Worm (Caenorhabditis elegans) whole organism, mixed stage, embryonic: Measurements from ENCODE around the gene fbxb-61.

Source experiments
- bed-3 ChIP-seq: fragments of 200-800 bp; sonication (Bioruptor generic); optimal IDR thresholded peaks from 3 replicates; lab custom pipeline; 2018; ENCODE audit warnings: mild to moderate bottlenecking, missing genetic modification characterization, moderate library complexity, missing compliant biosample characterization
- blmp-1 ChIP-seq: fragments of 150-350 bp; optimal IDR thresholded peaks from 2 replicates; lab custom pipeline; 2014; ENCODE audit warnings: missing biosample characterization, missing genetic modification characterization
- ceh-39 ChIP-seq: fragments of 150-350 bp; optimal IDR thresholded peaks from 2 replicates; lab custom pipeline; 2014; ENCODE audit warnings: missing biosample characterization, missing genetic modification characterization
- ceh-43 ChIP-seq: fragments of 200-800 bp; sonication (Bioruptor generic); optimal IDR thresholded peaks from 2 replicates; lab custom pipeline; 2018; ENCODE audit warnings: mild to moderate bottlenecking, missing genetic modification characterization, moderate library complexity, missing compliant biosample characterization
- ceh-83 ChIP-seq: fragments of 200-800 bp; sonication (Bioruptor generic); optimal IDR thresholded peaks from 2 replicates; lab custom pipeline; 2018; ENCODE audit warnings: mild to moderate bottlenecking, missing genetic modification characterization, missing compliant biosample characterization
- ces-1 ChIP-seq: fragments of 150-350 bp; optimal IDR thresholded peaks from 2 replicates; lab custom pipeline; 2014; ENCODE audit warnings: missing biosample characterization, missing genetic modification reagents, missing genetic modification characterization
- cnd-1 ChIP-seq: fragments of 200-800 bp; sonication (Bioruptor generic); optimal IDR thresholded peaks from 2 replicates; lab custom pipeline; 2018; ENCODE audit warnings: mild to moderate bottlenecking, missing genetic modification characterization, missing compliant biosample characterization
- drap-1 ChIP-seq: fragments of 200-800 bp; sonication (Bioruptor generic); optimal IDR thresholded peaks from 3 replicates; lab custom pipeline; 2018; ENCODE audit warnings: mild to moderate bottlenecking, missing genetic modification characterization, missing compliant biosample characterization
- elt-1 ChIP-seq: sonication (generic microtip); optimal IDR thresholded peaks from 2 replicates; lab custom pipeline; 2017; ENCODE audit warnings: missing genetic modification characterization, mild to moderate bottlenecking, missing compliant biosample characterization, antibody characterized with exemption, moderate library complexity, borderline replicate concordance; ENCODE audit not compliant: insufficient read depth
- elt-3 ChIP-seq: fragments of 150-350 bp; optimal IDR thresholded peaks from 2 replicates; lab custom pipeline; 2014; ENCODE audit warnings: missing biosample characterization, missing genetic modification characterization
- flh-1 ChIP-seq: fragments of 200-800 bp; sonication (Bioruptor generic); optimal IDR thresholded peaks from 2 replicates; lab custom pipeline; 2018; ENCODE audit warnings: mild to moderate bottlenecking, missing genetic modification characterization, moderate library complexity, missing compliant biosample characterization
- ham-2 ChIP-seq: fragments of 200-800 bp; sonication (Bioruptor generic); optimal IDR thresholded peaks from 2 replicates; lab custom pipeline; 2018; ENCODE audit warnings: mild to moderate bottlenecking, missing genetic modification characterization, missing compliant biosample characterization
- hlh-1 ChIP-seq: fragments of 150-350 bp; optimal IDR thresholded peaks from 2 replicates; lab custom pipeline; 2014; ENCODE audit warnings: missing biosample characterization, missing genetic modification reagents, missing genetic modification characterization
- lin-13 ChIP-seq: fragments of 150-350 bp; optimal IDR thresholded peaks from 2 replicates; lab custom pipeline; 2014; ENCODE audit warnings: missing biosample characterization, missing genetic modification characterization
- lin-32 ChIP-seq: fragments of 200-800 bp; sonication (Bioruptor generic); optimal IDR thresholded peaks from 2 replicates; lab custom pipeline; 2018; ENCODE audit warnings: mild to moderate bottlenecking, missing genetic modification characterization, missing compliant biosample characterization
- lsy-2 ChIP-seq: fragments of 150-350 bp; optimal IDR thresholded peaks from 2 replicates; lab custom pipeline; 2014; ENCODE audit warnings: missing biosample characterization, missing genetic modification characterization
- mab-5 ChIP-seq: fragments of 150-350 bp; optimal IDR thresholded peaks from 2 replicates; lab custom pipeline; 2014; ENCODE audit warnings: missing biosample characterization, missing genetic modification characterization
- mep-1 ChIP-seq: fragments of 150-350 bp; optimal IDR thresholded peaks from 2 replicates; lab custom pipeline; 2017; ENCODE audit warnings: missing biosample characterization, missing genetic modification reagents, missing genetic modification characterization, inconsistent platforms
- nhr-12 ChIP-seq: fragments of 150-350 bp; optimal IDR thresholded peaks from 2 replicates; lab custom pipeline; 2014; ENCODE audit warnings: missing biosample characterization, missing genetic modification characterization
- nhr-2 ChIP-seq: fragments of 150-350 bp; optimal IDR thresholded peaks from 2 replicates; lab custom pipeline; 2014; ENCODE audit warnings: missing biosample characterization, missing genetic modification characterization
- nhr-237 ChIP-seq: fragments of 150-350 bp; optimal IDR thresholded peaks from 2 replicates; lab custom pipeline; 2014; ENCODE audit warnings: missing biosample characterization, missing genetic modification characterization
- nhr-28 ChIP-seq: fragments of 150-350 bp; optimal IDR thresholded peaks from 2 replicates; lab custom pipeline; 2014; ENCODE audit warnings: missing biosample characterization, missing genetic modification characterization
- nhr-76 ChIP-seq: sonication (generic microtip); optimal IDR thresholded peaks from 2 replicates; lab custom pipeline; 2017; ENCODE audit warnings: missing biosample characterization, missing genetic modification characterization
- pha-4 ChIP-seq: fragments of 150-350 bp; optimal IDR thresholded peaks from 2 replicates; lab custom pipeline; 2018; ENCODE audit warnings: missing biosample characterization, missing genetic modification reagents, missing genetic modification characterization
- sem-2 ChIP-seq: fragments of 200-800 bp; sonication (Bioruptor generic); optimal IDR thresholded peaks from 2 replicates; lab custom pipeline; 2018; ENCODE audit warnings: mild to moderate bottlenecking, missing genetic modification characterization, missing compliant biosample characterization
- snpc-4 ChIP-seq: fragments of 150-350 bp; optimal IDR thresholded peaks from 2 replicates; lab custom pipeline; 2014; ENCODE audit warnings: missing biosample characterization, missing genetic modification characterization
- sptf-1 ChIP-seq: sonication (generic microtip); optimal IDR thresholded peaks from 2 replicates; lab custom pipeline; 2017; ENCODE audit warnings: mild to moderate bottlenecking, missing genetic modification characterization, moderate library complexity, missing compliant biosample characterization
- tbx-8 ChIP-seq: fragments of 200-800 bp; sonication (Bioruptor generic); optimal IDR thresholded peaks from 2 replicates; lab custom pipeline; 2018; ENCODE audit warnings: mild to moderate bottlenecking, missing genetic modification characterization, moderate library complexity, missing compliant biosample characterization
- unc-120 ChIP-seq: sonication (generic microtip); optimal IDR thresholded peaks from 2 replicates; lab custom pipeline; 2017; ENCODE audit warnings: missing genetic modification characterization, missing compliant biosample characterization; ENCODE audit not compliant: poor library complexity, severe bottlenecking
- unc-39 ChIP-seq: fragments of 150-350 bp; optimal IDR thresholded peaks from 2 replicates; lab custom pipeline; 2014; ENCODE audit warnings: missing biosample characterization, missing genetic modification characterization
- unc-62 ChIP-seq: fragments of 150-350 bp; optimal IDR thresholded peaks from 2 replicates; lab custom pipeline; 2014; ENCODE audit warnings: missing biosample characterization, missing genetic modification reagents, missing genetic modification characterization
- zip-8 ChIP-seq: fragments of 150-350 bp; optimal IDR thresholded peaks from 2 replicates; lab custom pipeline; 2014; ENCODE audit warnings: missing biosample characterization, missing genetic modification characterization

Gene fbxb-61

DNA sequence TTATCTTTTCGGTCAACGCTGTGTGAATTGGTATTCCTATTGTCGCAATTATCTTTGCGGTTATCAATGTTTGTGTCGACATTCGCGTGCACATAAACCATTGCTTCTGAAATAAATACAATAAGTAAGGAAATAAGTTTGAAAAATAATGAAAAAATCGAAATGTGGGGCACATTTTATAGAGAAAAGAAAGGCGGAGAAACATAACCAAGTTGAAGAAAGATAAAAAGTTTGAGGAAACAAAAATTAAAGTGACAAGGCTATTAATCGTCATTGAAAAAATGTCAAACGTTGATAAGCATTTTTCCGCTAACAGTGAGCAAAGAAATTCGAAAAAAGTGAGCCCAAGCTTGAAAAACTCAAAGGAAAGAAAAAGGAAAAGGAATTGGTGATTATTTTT is 18.5 kb downstream of the fbxb-61 start, which contains the start of gene C43D7.4:
C43D7.4 (minus strand) TSS at position 101 of the 400 bp plus-strand sequence.
- no peak for TF ChIP-seq ceh-43 (GFP tag; lab: Kevin White, UChicago)
- TF ChIP-seq ceh-83 = no peak
- no peak for TF ChIP-seq nhr-237 (tag; lab: Kevin White, UChicago)
- TF ChIP-seq mep-1 (tag; lab: Kevin White, UChicago) = no peak
- no peak for TF ChIP-seq tbx-8 (GFP tag; lab: Kevin White, UChicago)
- TF ChIP-seq, all 35 proteins: peak for 0

DNA sequence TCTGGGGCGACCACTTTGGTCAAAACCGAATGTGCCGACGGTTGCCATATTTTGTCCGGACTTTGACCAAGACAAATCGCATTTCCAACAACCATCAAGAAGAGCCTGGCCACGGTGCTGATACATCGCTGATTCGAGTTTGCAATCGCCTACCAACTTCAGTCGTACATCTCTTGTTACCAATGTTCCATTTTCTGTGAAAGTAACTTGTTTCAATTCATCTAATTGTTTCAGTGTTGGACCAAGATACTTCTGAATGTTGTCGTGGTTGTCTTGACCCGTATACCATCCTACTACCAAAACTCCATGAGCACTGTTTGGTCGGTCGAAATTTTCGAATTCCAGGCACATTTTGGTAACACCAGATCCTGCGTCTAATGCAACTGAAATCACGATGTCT is 21.5 kb downstream of the fbxb-61 start:
- TF ChIP-seq nhr-237 (tag; lab: Kevin White, UChicago) (no peak), nhr-12 (tag; lab: Kevin White, UChicago) (no peak), sem-2 (GFP tag; lab: Kevin White, UChicago) (no peak), lin-13 (tag; lab: Kevin White, UChicago) (no peak), mab-5 (tag; lab: Kevin White, UChicago) (no peak), unc-39 (tag; lab: Kevin White, UChicago) (no peak), flh-1 (GFP tag; lab: Kevin White, UChicago) (no peak), pha-4 (tag; lab: Kevin White, UChicago) (no peak), ceh-39 (tag; lab: Kevin White, UChicago) (no peak), bed-3 (GFP tag; lab: Kevin White, UChicago) (no peak)

DNA sequence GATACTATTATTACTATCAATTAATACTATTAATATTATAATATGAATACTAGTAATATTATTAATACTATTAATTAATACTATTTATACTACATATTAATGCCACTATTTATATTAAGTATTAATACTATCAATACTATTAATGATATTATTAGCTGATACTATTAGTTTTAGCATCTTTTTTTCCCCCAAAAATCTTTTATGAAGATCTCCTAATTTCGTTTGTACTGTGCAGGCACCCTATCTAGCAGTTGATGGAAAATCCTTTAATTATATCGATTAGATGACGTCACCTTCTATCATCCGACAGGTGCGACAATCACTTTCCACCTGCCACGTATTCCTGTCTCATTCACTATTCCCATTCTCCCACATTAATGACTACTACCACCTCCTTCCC is 25.3 kb downstream of the fbxb-61 start, which contains the start of gene fbxb-65:
fbxb-65 (plus strand) TSS at position 301 of the 400 bp plus-strand sequence.
- TF ChIP-seq ceh-43 (GFP tag; lab: Kevin White, UChicago) (no peak), nhr-28 (tag; lab: Kevin White, UChicago) (no peak), snpc-4 (tag; lab: Kevin White, UChicago) (no peak), lin-13 (tag; lab: Kevin White, UChicago) (no peak), blmp-1 (tag; lab: Kevin White, UChicago) (no peak), hlh-1 (tag; lab: Kevin White, UChicago) (no peak), unc-120 (no peak), drap-1 (no peak), unc-62 (GFP tag; lab: Kevin White, UChicago) (no peak), nhr-12 (tag; lab: Kevin White, UChicago) (no peak), unc-39 (tag; lab: Kevin White, UChicago) (no peak), nhr-76 (no peak)
- TF ChIP-seq, all 35 proteins: peak for 0

DNA sequence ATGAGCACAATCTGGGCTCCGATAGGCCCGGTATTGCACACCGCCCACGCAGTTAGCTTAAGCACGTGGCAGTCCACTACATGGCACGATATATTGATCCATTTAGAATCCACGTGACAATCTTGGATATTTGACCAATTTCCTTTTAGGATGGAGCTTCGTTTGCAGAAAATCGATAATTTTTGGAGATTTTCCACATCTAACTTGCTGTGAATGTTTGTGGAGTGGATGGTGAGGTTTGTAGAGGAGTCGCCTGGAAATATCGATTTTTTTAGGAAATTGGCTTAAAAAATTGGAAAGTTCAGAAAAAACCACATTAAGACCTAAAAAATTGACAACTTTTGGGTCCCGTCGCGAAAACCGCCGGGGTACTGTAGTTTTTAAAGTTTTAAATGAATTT is 33.4 kb downstream of the fbxb-61 start:
- TF ChIP-seq blmp-1 (tag; lab: Kevin White, UChicago) = no peak
- TF ChIP-seq nhr-237 (tag; lab: Kevin White, UChicago) = no peak
- TF ChIP-seq elt-3 = no peak
- TF ChIP-seq sem-2 (GFP tag; lab: Kevin White, UChicago) = no peak
- no peak for TF ChIP-seq ham-2 (GFP tag; lab: Kevin White, UChicago)
- no peak for TF ChIP-seq nhr-76
- no peak for TF ChIP-seq hlh-1 (tag; lab: Kevin White, UChicago)
- TF ChIP-seq elt-1 = no peak
- no peak for TF ChIP-seq ces-1 (GFP tag; lab: Kevin White, UChicago)
- TF ChIP-seq mep-1 (tag; lab: Kevin White, UChicago) = no peak
- TF ChIP-seq cnd-1 (tag; lab: Kevin White, UChicago) = no peak
- no peak for TF ChIP-seq bed-3 (GFP tag; lab: Kevin White, UChicago)
- no peak for TF ChIP-seq nhr-2
- TF ChIP-seq ceh-83 = no peak
- no peak for TF ChIP-seq unc-120
- no peak for TF ChIP-seq lin-32
- TF ChIP-seq lin-13 (tag; lab: Kevin White, UChicago) = no peak

DNA sequence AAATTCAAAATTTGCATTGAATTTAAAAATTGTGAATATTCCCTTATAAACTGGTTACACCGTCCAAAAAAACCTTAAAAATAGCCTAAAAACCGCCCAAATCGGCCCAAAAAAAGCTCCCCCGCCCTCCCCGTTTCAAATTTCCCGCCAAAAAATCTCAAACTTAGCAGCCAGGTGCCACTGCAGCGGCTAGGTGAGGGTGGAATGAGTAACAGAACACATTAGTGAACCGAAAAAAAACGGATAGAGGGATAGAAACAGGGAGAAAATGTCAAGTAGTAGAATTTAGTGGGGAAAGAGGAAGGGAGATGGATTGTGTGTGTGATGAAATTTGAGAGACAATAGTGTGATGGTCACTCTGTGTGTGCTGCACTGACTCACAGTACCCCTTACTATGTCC is 48.0 kb downstream of the fbxb-61 start:
- TF ChIP-seq sptf-1 (tag; lab: Kevin White, UChicago) = no peak
- TF ChIP-seq zip-8 (tag; lab: Kevin White, UChicago) = no peak
- no peak for TF ChIP-seq elt-3
- TF ChIP-seq ces-1 (GFP tag; lab: Kevin White, UChicago) = no peak
- TF ChIP-seq nhr-237 (tag; lab: Kevin White, UChicago) = no peak
- no peak for TF ChIP-seq snpc-4 (tag; lab: Kevin White, UChicago)
- no peak for TF ChIP-seq drap-1
- TF ChIP-seq lsy-2 (tag; lab: Kevin White, UChicago) = no peak
